Fruit fly (Drosophila melanogaster): ENCODE measurements around the gene Atg17.

DNA sequence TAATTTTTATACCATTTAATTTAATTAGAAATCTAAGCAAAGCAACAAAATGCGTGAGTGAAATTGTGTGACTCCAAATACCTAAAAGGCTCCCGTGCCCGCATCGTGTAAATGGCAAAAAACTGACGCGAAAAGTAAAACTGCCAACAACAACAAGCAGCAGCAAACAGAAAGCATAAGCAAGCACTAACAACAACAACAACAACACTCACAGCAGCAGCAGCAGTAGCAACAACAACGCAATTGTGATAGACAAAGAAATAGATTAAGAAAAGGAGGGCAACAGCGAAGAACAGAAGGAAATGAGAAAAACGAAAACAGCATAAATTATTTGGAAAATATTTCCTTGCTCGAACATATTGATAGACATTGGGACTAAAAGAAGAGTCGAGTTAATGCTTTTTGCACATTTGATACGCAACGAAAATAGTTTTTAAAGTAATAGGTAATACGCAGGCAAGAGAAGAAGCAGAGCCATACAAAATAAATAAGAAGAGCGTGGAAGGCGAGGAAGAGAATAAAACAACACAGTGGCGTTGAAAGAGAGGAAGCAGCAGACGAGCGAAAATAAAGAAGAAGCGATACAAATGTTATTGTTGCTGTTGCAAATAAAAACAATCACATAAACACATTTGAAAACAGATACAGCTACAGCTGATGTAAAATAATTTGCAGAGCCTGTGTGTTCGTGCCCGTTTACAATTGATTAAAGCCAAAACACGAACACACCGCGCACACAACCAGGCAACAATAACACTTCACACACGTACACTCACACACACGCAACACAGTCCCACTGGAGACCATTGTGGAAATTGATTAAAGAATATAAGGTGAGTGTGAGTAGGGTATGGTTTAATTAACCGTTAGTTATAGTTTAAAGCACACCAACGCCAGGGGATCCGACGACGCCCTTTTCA, 487 bp downstream of the Atg17 start:
- TF ChIP-seq usp (GFP tag; optimal IDR thresholded peaks at IDR 0.05) = no peak
- no peak for TF ChIP-seq CG8478 (optimal IDR thresholded peaks at IDR 0.05)
- TF ChIP-seq Dll (optimal IDR thresholded peaks at IDR 0.05) = no peak
- no peak for TF ChIP-seq pan (optimal IDR thresholded peaks at IDR 0.05)
- TF ChIP-seq psq (optimal IDR thresholded peaks at IDR 0.05) = no peak

All from whole organism.